Worm (Caenorhabditis elegans): ENCODE results near the gene C46F9.6.
"Not testable (repeated sequence)": the region's sequence is repeated elsewhere in the genome, so short reads cannot be mapped to it uniquely, and the experiment has no call there.

Gene C46F9.6

DNA sequence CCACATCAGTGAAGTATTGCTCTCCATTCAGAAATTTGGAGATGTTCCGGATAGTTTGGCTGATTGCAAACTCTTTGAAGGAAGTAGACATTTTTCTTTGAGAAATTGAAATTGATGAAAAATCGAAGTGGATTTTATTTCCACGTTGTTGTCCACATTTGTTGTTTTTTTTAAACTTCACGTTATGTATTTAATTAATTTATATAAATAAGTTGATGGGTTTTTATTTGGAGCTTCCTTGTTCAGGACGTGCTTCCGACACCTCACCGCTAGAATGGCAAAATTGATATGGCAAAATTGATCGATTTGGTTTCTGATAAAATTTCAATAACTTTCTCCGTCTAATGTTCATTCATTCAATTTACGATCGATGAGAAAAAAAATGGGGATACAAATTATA, 48.4 kb downstream of the C46F9.6 start, which contains the start of gene math-48:
math-48 (minus strand) TSS at position 101 of the 400 bp plus-strand sequence.
- no peak for TF ChIP-seq nhr-120 (GFP tag; IDR thresholded peaks at IDR 0.05)
- no peak for TF ChIP-seq B0261.1 (tag; optimal IDR thresholded peaks at IDR 0.05)
- TF ChIP-seq ceh-79 (tag; optimal IDR thresholded peaks at IDR 0.05): no peak
- TF ChIP-seq aptf-3 (GFP tag; IDR thresholded peaks at IDR 0.05): no peak
- no peak for TF ChIP-seq B0019.2 (GFP tag; conservative IDR thresholded peaks at IDR 0.05)
- TF ChIP-seq repo-1 (tag; optimal IDR thresholded peaks at IDR 0.05): no peak
- no peak for TF ChIP-seq tbx-9 (tag; optimal IDR thresholded peaks at IDR 0.05; ENCODE audit: borderline replicate concordance)
- no peak for TF ChIP-seq madf-3 (GFP tag; IDR thresholded peaks at IDR 0.05)
- no peak for TF ChIP-seq zim-3 (tag; optimal IDR thresholded peaks at IDR 0.05)
- no peak for TF ChIP-seq lsl-1 (GFP tag; optimal IDR thresholded peaks at IDR 0.05)

DNA sequence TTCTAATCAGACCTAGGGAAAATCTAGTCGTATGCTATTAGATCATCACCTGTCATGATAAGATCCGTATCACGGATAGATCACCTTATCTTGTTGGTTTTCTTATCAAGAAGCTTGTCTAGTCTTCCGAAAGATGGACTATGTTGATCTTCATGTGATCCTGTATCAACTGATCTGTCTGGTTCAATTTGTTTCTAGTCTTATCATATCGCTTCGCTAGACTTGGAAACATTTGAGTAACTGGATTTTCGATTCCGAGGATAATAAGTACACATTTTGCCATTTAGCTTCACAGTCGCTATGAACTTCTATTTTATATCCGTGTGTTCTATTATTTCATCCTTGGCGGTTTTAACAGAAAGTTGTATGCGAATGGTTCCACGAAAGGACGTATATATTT, 50.4 kb downstream of the C46F9.6 start, which contains the start of gene ZK250.2:
ZK250.2 (plus strand) TSS at position 301 of the 400 bp plus-strand sequence.
- not testable (repeated sequence) for TF ChIP-seq lin-40 (tag; optimal IDR thresholded peaks at IDR 0.05); ceh-58 (GFP tag; IDR thresholded peaks at IDR 0.05); sdz-38 (tag; optimal IDR thresholded peaks at IDR 0.05)
